Worm (Caenorhabditis elegans) whole organism, L4 larva: ENCODE data around the gene madf-4.

Source experiments
- F44E2.7 ChIP-seq: fragments of 200-800 bp; sonication (Bioruptor generic); IDR thresholded peaks from 2 replicates; pipeline ENCODE4 v2.1.2; 2022; ENCODE audit warnings: missing genetic modification characterization, missing compliant biosample characterization
- F49E8.2 ChIP-seq: sonication (generic microtip); optimal IDR thresholded peaks from 2 replicates; lab custom pipeline; 2016; ENCODE audit warnings: missing compliant biosample characterization, mild to moderate bottlenecking, missing genetic modification characterization, borderline replicate concordance
- T26A8.4 ChIP-seq: fragments of 200-800 bp; sonication (Bioruptor generic); IDR thresholded peaks from 2 replicates; pipeline ENCODE4 v1.3.6; 2022; ENCODE audit warnings: missing genetic modification characterization, missing compliant biosample characterization
- ZK337.2 ChIP-seq: fragments of 200-800 bp; sonication (Bioruptor generic); IDR thresholded peaks from 2 replicates; pipeline ENCODE4 v1.3.6; 2022; ENCODE audit warnings: missing genetic modification reagents, missing genetic modification characterization, missing compliant biosample characterization
- aha-1 ChIP-seq: fragments of 150-350 bp; peaks from one replicate; lab custom pipeline; 2014; ENCODE audit warnings: missing biosample characterization, missing genetic modification characterization
- ceh-62 ChIP-seq: sonication (generic microtip); optimal IDR thresholded peaks from 2 replicates; lab custom pipeline; 2017; ENCODE audit warnings: missing biosample characterization, missing genetic modification characterization
- ceh-82 ChIP-seq: sonication (generic microtip); optimal IDR thresholded peaks from 2 replicates; lab custom pipeline; 2017; ENCODE audit warnings: missing biosample characterization, missing genetic modification characterization
- dmd-8 ChIP-seq: fragments of 200-800 bp; sonication (Bioruptor generic); IDR thresholded peaks from 2 replicates; pipeline ENCODE4 v1.3.6; 2022; ENCODE audit warnings: missing genetic modification characterization, missing compliant biosample characterization
- dpl-1 ChIP-seq: fragments of 150-350 bp; optimal IDR thresholded peaks from 2 replicates; lab custom pipeline; 2014; ENCODE audit warnings: missing biosample characterization, missing genetic modification reagents, missing genetic modification characterization
- duxl-1 ChIP-seq: sonication (generic microtip); optimal IDR thresholded peaks from 2 replicates; lab custom pipeline; 2016; ENCODE audit warnings: mild to moderate bottlenecking, missing genetic modification characterization, moderate library complexity, missing compliant biosample characterization; ENCODE audit not compliant: poor library complexity
- dve-1 ChIP-seq: sonication (generic microtip); optimal IDR thresholded peaks from 2 replicates; lab custom pipeline; 2017; ENCODE audit warnings: antibody characterized with exemption, mild to moderate bottlenecking, missing genetic modification characterization, missing compliant biosample characterization; ENCODE audit not compliant: insufficient read depth
- gei-8 ChIP-seq: fragments of 200-800 bp; sonication (Bioruptor generic); optimal IDR thresholded peaks from 2 replicates; lab custom pipeline; 2018; ENCODE audit warnings: mild to moderate bottlenecking, missing genetic modification characterization, missing compliant biosample characterization
- hlh-11 ChIP-seq: fragments of 200-800 bp; sonication (Bioruptor generic); optimal IDR thresholded peaks from 2 replicates; lab custom pipeline; 2018; ENCODE audit warnings: mild to moderate bottlenecking, missing genetic modification characterization, missing compliant biosample characterization
- jun-1 ChIP-seq: fragments of 150-350 bp; optimal IDR thresholded peaks from 2 replicates; lab custom pipeline; 2014; ENCODE audit warnings: missing biosample characterization, missing genetic modification reagents, missing genetic modification characterization
- lin-1 ChIP-seq: fragments of 200-800 bp; sonication (Bioruptor generic); IDR thresholded peaks from 2 replicates; pipeline ENCODE4 v1.3.6; 2022; ENCODE audit warnings: missing genetic modification reagents, missing genetic modification characterization, missing compliant biosample characterization
- lin-29 ChIP-seq: fragments of 200-800 bp; sonication (Bioruptor generic); IDR thresholded peaks from 2 replicates; pipeline ENCODE4 v1.3.6; 2022; ENCODE audit warnings: missing genetic modification reagents, missing genetic modification characterization, missing compliant biosample characterization
- lin-38 ChIP-seq: fragments of 200-800 bp; sonication (Bioruptor generic); IDR thresholded peaks from 2 replicates; pipeline ENCODE4 v1.3.6; 2022; ENCODE audit warnings: missing genetic modification reagents, missing genetic modification characterization, missing compliant biosample characterization
- lin-39 ChIP-seq: fragments of 150-350 bp; optimal IDR thresholded peaks from 2 replicates; lab custom pipeline; 2014; ENCODE audit warnings: missing biosample characterization, missing genetic modification reagents, missing genetic modification characterization
- mdt-29 ChIP-seq: fragments of 200-800 bp; sonication (Bioruptor generic); IDR thresholded peaks from 2 replicates; pipeline ENCODE4 v1.3.6; 2022; ENCODE audit warnings: missing genetic modification reagents, missing genetic modification characterization, missing compliant biosample characterization
- mep-1 ChIP-seq: fragments of 150-350 bp; sonication (generic microtip); optimal IDR thresholded peaks from 3 replicates; lab custom pipeline; 2014; ENCODE audit warnings: missing biosample characterization, missing genetic modification characterization
- nhr-11 ChIP-seq: fragments of 150-350 bp; optimal IDR thresholded peaks from 2 replicates; lab custom pipeline; 2014; ENCODE audit warnings: missing biosample characterization, missing genetic modification characterization
- nhr-48 ChIP-seq: sonication (generic microtip); optimal IDR thresholded peaks from 2 replicates; lab custom pipeline; 2016; ENCODE audit warnings: mild to moderate bottlenecking, missing genetic modification characterization, missing compliant biosample characterization
- sdz-12 ChIP-seq: fragments of 200-800 bp; sonication (Bioruptor generic); optimal IDR thresholded peaks from 2 replicates; lab custom pipeline; 2018; ENCODE audit warnings: mild to moderate bottlenecking, missing genetic modification characterization, missing compliant biosample characterization
- set-16 ChIP-seq: fragments of 200-800 bp; sonication (Bioruptor generic); IDR thresholded peaks from 2 replicates; pipeline ENCODE4 v1.3.6; 2022; ENCODE audit warnings: missing genetic modification reagents, missing genetic modification characterization, missing compliant biosample characterization
- snpc-4 ChIP-seq: fragments of 150-350 bp; optimal IDR thresholded peaks from 2 replicates; lab custom pipeline; 2014; ENCODE audit warnings: missing biosample characterization, missing genetic modification characterization
- spr-3 ChIP-seq: fragments of 200-800 bp; sonication (Bioruptor generic); optimal IDR thresholded peaks from 2 replicates; lab custom pipeline; 2018; ENCODE audit warnings: mild to moderate bottlenecking, missing genetic modification characterization, missing compliant biosample characterization
- unc-130 ChIP-seq: sonication (generic microtip); optimal IDR thresholded peaks from 2 replicates; lab custom pipeline; 2016; ENCODE audit warnings: missing genetic modification reagents, missing genetic modification characterization, missing compliant biosample characterization
- unc-62 ChIP-seq, 3 experiments: fragments of 150-350 bp in 1 of 3; sonication (generic microtip); optimal IDR thresholded peaks in 2 of 3; peaks in 1 of 3; 1 replicate in 1 of 3; 2 replicates in 2 of 3; lab custom pipeline; 2014 to 2017; ENCODE audit warnings: missing biosample characterization in 3 of 3, missing genetic modification characterization in 3 of 3, missing genetic modification reagents in 3 of 3, missing genotype in 1 of 3

madf-4 gene

DNA sequence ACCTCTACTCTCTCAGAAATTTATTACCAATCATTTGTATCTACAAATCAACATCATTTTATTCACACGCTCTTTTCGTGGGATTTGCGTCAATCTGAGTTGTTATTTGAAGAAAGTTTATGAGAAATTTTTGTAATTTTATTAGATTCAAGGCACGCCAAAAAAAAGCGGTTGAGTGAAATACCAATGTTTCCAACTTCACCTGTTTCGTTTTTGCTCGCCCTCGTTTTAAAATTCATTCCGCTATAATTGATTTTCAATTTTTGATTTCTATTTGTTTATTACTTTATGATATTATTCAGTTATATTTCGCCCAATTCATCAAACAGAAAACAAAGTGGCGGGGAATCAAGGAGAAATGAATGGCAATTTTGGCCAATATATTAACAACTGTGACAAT, 38.5 kb upstream of the madf-4 start, which contains the start of gene K08H10.10:
K08H10.10 (plus strand) TSS at position 301 of the 400 bp plus-strand sequence.
- no peak for TF ChIP-seq snpc-4 (tag; lab: Kevin White, UChicago)

DNA sequence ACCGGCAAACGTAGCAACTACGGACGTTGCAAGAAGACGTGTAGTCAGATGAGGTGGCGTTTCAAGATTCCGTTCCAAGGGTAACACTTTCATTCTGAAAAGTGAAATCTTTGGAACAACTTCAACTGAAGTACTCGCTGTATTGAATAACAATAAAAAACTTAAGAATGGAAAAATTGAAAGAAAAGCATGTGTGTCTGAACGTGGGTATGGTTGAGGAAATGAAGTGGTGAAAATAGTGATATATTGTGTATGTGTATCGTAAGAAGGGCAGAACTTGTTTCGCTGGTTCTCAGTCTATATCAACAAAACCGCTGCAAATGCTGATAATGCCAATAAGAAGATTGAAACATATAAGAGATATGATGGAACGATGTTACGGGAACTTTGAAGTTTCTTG, 33.5 kb upstream of the madf-4 start, which contains the start of gene K08H10.6:
K08H10.6 (minus strand) TSS at position 101 of the 400 bp plus-strand sequence.
- TF ChIP-seq lin-38 (GFP tag; lab: Robert Waterston, UW) (no peak), gei-8 (GFP tag; lab: Kevin White, UChicago) (no peak), duxl-1 (no peak), mdt-29 (GFP tag; lab: Robert Waterston, UW) (no peak), dmd-8 (GFP tag; lab: Robert Waterston, UW) (no peak), F49E8.2 (no peak), mep-1 (tag; lab: Kevin White, UChicago) (no peak), spr-3 (GFP tag; lab: Kevin White, UChicago) (no peak), snpc-4 (tag; lab: Kevin White, UChicago) (no peak), jun-1 (tag; lab: Kevin White, UChicago) (no peak), F44E2.7 (GFP tag; lab: Robert Waterston, UW) (no peak), sdz-12 (GFP tag; lab: Kevin White, UChicago) (no peak), unc-130 (GFP tag; lab: Kevin White, UChicago) (no peak), lin-39 (tag; lab: Kevin White, UChicago) (no peak), ceh-82 (no peak), lin-1 (GFP tag; lab: Robert Waterston, UW) (no peak), nhr-48 (tag; lab: Kevin White, UChicago) (no peak)
- TF ChIP-seq, all 104 proteins: peak for 0

- TF ChIP-seq aha-1 (tag; lab: Kevin White, UChicago) (peak; percentile 70), lin-29 (GFP tag; lab: Robert Waterston, UW) (no peak)
These were observed 29.3 kb upstream of the madf-4 start, which contains the start of the genes rde-1 and trpp-6 for ce11 chrV:9991610-9992009. TSS of gene rde-1 (minus strand) at chrV:9991642. TSS of gene trpp-6 (plus strand) at chrV:9991895.

ce11 chrV:9987688-9988087, 25.4 kb upstream of the madf-4 start, which contains the start of gene C27H6.8:
TSS of gene C27H6.8 (minus strand) at chrV:9987788.
- TF ChIP-seq ceh-62: no peak
- TF ChIP-seq spr-3 (GFP tag; lab: Kevin White, UChicago): no peak
- no peak for TF ChIP-seq set-16 (GFP tag; lab: Robert Waterston, UW)
- no peak for TF ChIP-seq dve-1
- no peak for TF ChIP-seq T26A8.4

- no peak for TF ChIP-seq dpl-1 (GFP tag; lab: Kevin White, UChicago)
- peak; percentile 28 for TF ChIP-seq hlh-11
These were observed 23.9 kb upstream of the madf-4 start, which contains the start of gene rmd-2 for ce11 chrV:9986177-9986576. TSS of gene rmd-2 (minus strand) at chrV:9986277.

ce11 chrV:9985227-9985864, 23.1 kb upstream of the madf-4 start:
- TF ChIP-seq ZK337.2 (GFP tag; lab: Robert Waterston, UW): no peak
- no peak for TF ChIP-seq unc-130 (GFP tag; lab: Kevin White, UChicago)
- peak; percentile 21 for TF ChIP-seq nhr-11 (tag; lab: Kevin White, UChicago)
- peak in 1 of 2 experiments; percentile 97 for TF ChIP-seq unc-62 (GFP tag; optimal IDR thresholded peaks at IDR 0.05 in 1 of 2; lab: Kevin White, UChicago)
- TF ChIP-seq unc-62 (tag; optimal IDR thresholded peaks at IDR 0.05; lab: Kevin White, UChicago): no peak
- TF ChIP-seq hlh-11: peak; percentile 11
- TF ChIP-seq, all 104 proteins: peak for 3
